Worm (Caenorhabditis elegans) whole organism, L3 larva: ENCODE measurements around the gene H39E20.1.
"Not testable (repeated sequence)": the region's sequence is repeated elsewhere in the genome, so short reads cannot be mapped to it uniquely, and the experiment has no call there.

Source experiments
- R02D3.7 ChIP-seq: fragments of 150-350 bp; optimal IDR thresholded peaks from 2 replicates; lab custom pipeline; 2014; ENCODE audit warnings: missing biosample characterization, missing genetic modification characterization
- ZK546.5 ChIP-seq: sonication (generic microtip); optimal IDR thresholded peaks from 2 replicates; lab custom pipeline; 2017; ENCODE audit warnings: missing biosample characterization, missing genetic modification characterization
- ama-1 ChIP-seq: fragments of 150-350 bp; optimal IDR thresholded peaks from 2 replicates; lab custom pipeline; 2018
- ceh-28 ChIP-seq: fragments of 150-350 bp; optimal IDR thresholded peaks from 2 replicates; lab custom pipeline; 2014; ENCODE audit warnings: missing biosample characterization, missing genetic modification reagents, missing genetic modification characterization
- egl-5 ChIP-seq: fragments of 150-350 bp; optimal IDR thresholded peaks from 2 replicates; lab custom pipeline; 2017; ENCODE audit warnings: missing biosample characterization, missing genetic modification reagents, missing genetic modification characterization, inconsistent platforms
- elt-1 ChIP-seq: fragments of 150-350 bp; optimal IDR thresholded peaks from 2 replicates; lab custom pipeline; 2014; ENCODE audit warnings: missing biosample characterization, missing genetic modification characterization
- elt-3 ChIP-seq, 3 experiments: fragments of 150-350 bp in 1 of 3; sonication (generic microtip) in 2 of 3; optimal IDR thresholded peaks; 2 replicates in 2 of 3; 4 replicates in 1 of 3; lab custom pipeline; 2014 to 2017; ENCODE audit warnings: missing biosample characterization in 3 of 3, missing genetic modification characterization in 3 of 3
- eor-1 ChIP-seq, 2 experiments: fragments of 150-350 bp; optimal IDR thresholded peaks; 2 replicates each; lab custom pipeline; 2014 to 2018; ENCODE audit warnings: missing biosample characterization in 2 of 2, missing genetic modification characterization in 2 of 2
- jun-1 ChIP-seq: fragments of 150-350 bp; optimal IDR thresholded peaks from 2 replicates; lab custom pipeline; 2014; ENCODE audit warnings: missing biosample characterization, missing genetic modification reagents, missing genetic modification characterization
- lin-39 ChIP-seq: fragments of 150-350 bp; optimal IDR thresholded peaks from 2 replicates; lab custom pipeline; 2018; ENCODE audit warnings: missing biosample characterization, missing genetic modification reagents, missing genetic modification characterization
- nhr-237 ChIP-seq: fragments of 150-350 bp; optimal IDR thresholded peaks from 2 replicates; lab custom pipeline; 2014; ENCODE audit warnings: missing biosample characterization, missing genetic modification characterization
- nhr-77 ChIP-seq: fragments of 150-350 bp; optimal IDR thresholded peaks from 2 replicates; lab custom pipeline; 2014; ENCODE audit warnings: missing biosample characterization, missing genetic modification characterization
- unc-62 ChIP-seq: fragments of 150-350 bp; sonication (generic microtip); optimal IDR thresholded peaks from 4 replicates; lab custom pipeline; 2014; ENCODE audit warnings: missing biosample characterization, missing genetic modification reagents, missing genetic modification characterization

DNA sequence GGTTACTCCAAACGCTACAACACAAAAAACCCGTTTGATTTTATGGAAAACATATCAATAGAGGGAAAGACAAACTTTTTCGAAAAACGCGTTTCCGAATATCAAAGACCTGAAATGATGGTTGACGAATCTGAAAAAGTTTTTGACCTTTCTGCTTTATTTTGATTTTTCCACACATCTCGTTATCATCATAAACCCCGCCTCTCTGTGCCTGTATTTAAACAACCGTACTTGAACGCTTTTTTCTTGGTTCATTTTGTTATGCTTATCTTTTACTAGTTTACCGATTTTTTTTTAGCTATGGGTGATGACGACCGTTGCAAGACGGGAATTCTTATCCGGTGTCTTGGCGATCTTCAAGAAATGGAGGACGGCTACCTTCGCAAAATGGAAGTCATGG is 33.3 kb upstream of the H39E20.1 start, which contains the start of gene F19G12.1:
- TF ChIP-seq ceh-28 (tag; lab: Kevin White, UChicago); egl-5 (tag; lab: Kevin White, UChicago); eor-1 (tag; optimal IDR thresholded peaks at IDR 0.05; lab: Kevin White, UChicago); lin-39 (tag; lab: Kevin White, UChicago); nhr-237 (tag; lab: Kevin White, UChicago); ama-1 (lab: Kevin White, UChicago); R02D3.7 (tag; lab: Kevin White, UChicago); elt-3 (tag; optimal IDR thresholded peaks at IDR 0.05; lab: Kevin White, UChicago); jun-1; nhr-77 (tag; lab: Kevin White, UChicago); elt-1 (tag; lab: Kevin White, UChicago); ZK546.5 (tag; lab: Kevin White, UChicago); unc-62 (GFP tag; lab: Kevin White, UChicago): not testable (repeated sequence)
